Worm (Caenorhabditis elegans) whole organism, L4/young adult: ENCODE measurements around the gene mfn-1.

ENCODE experiments used
- W03F9.2 ChIP-seq: fragments of 150-350 bp; optimal IDR thresholded peaks from 2 replicates; lab custom pipeline; 2014; ENCODE audit warnings: missing biosample characterization, missing genetic modification characterization
- him-1 ChIP-seq: sonication (generic microtip); optimal IDR thresholded peaks from 2 replicates; lab custom pipeline; 2016; ENCODE audit warnings: missing genotype, missing genetic modification reagents, missing genetic modification characterization, missing compliant biosample characterization

DNA sequence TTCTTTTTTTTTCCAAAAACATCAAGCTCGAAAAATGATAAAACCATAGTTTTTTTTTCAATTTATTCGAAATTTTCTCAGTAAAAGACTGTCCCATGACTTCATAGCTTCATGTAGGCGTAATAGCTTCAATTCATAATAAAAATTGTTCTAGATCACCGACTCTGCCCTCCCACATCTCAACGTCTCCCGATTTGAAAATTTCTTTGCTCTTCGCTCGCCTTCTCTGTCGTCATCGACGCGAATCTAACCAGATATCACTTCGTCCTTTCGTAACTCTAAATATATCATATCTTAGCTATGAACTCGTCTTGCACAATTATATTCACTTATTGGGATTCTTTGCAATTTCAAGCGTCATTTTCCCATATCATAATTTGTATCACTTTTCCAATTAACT lies 43.0 kb upstream of the mfn-1 start, which contains the start of gene srh-44:
- no peak for TF ChIP-seq him-1 (tag; lab: Kevin White, UChicago)
- TF ChIP-seq W03F9.2 (tag; lab: Kevin White, UChicago), result no peak
